Worm (Caenorhabditis elegans) whole organism, dauer: ENCODE data around the gene ZK637.12.

Experiments
- unc-62 ChIP-seq: sonication (generic microtip); optimal IDR thresholded peaks from 2 replicates; lab custom pipeline; 2017; ENCODE audit warnings: missing biosample characterization, missing genetic modification reagents, missing genetic modification characterization

ZK637.12 gene

ce11 chrIII:8923937-8924336 is at the start of gene ZK637.12:
TSS of gene ZK637.12 (plus strand) at chrIII:8924237.
- no peak for TF ChIP-seq unc-62 (GFP tag; lab: Kevin White, UChicago)

- TF ChIP-seq unc-62 (GFP tag; lab: Kevin White, UChicago), result no peak
Observed at ce11 chrIII:8877002-8877401, 47.0 kb upstream of the ZK637.12 start, which contains the start of gene K01F9.2. TSS of gene K01F9.2 (minus strand) at chrIII:8877128.

ce11 chrIII:8878960-8879359 is 45.1 kb upstream of the ZK637.12 start:
- TF ChIP-seq unc-62 (GFP tag; lab: Kevin White, UChicago), result no peak

ce11 chrIII:8882333-8882732 is 41.7 kb upstream of the ZK637.12 start:
- no peak for TF ChIP-seq unc-62 (GFP tag; lab: Kevin White, UChicago)

- no peak for TF ChIP-seq unc-62 (GFP tag; lab: Kevin White, UChicago)
Observed at ce11 chrIII:8885150-8885549, 38.9 kb upstream of the ZK637.12 start, which contains the start of gene svop-1. TSS of gene svop-1 (minus strand) at chrIII:8885488.

- no peak for TF ChIP-seq unc-62 (GFP tag; lab: Kevin White, UChicago)
Observed at ce11 chrIII:8886309-8886708, 37.7 kb upstream of the ZK637.12 start.

ce11 chrIII:8887184-8887801 is 36.7 kb upstream of the ZK637.12 start, which contains the start of gene famh-136:
TSS of gene famh-136 (plus strand) at chrIII:8887751.
- TF ChIP-seq unc-62 (GFP tag; lab: Kevin White, UChicago), result no peak

- TF ChIP-seq unc-62 (GFP tag; lab: Kevin White, UChicago), result no peak
Observed at ce11 chrIII:8888956-8889355, 35.1 kb upstream of the ZK637.12 start, which contains the start of gene ZK637.14. TSS of gene ZK637.14 (minus strand) at chrIII:8889156.

- no peak for TF ChIP-seq unc-62 (GFP tag; lab: Kevin White, UChicago)
Observed at ce11 chrIII:8889931-8890330, 34.1 kb upstream of the ZK637.12 start, which contains the start of gene lnkn-1. TSS of gene lnkn-1 (plus strand) at chrIII:8890231.

ce11 chrIII:8893464-8893863 is 30.6 kb upstream of the ZK637.12 start, which contains the start of gene ZK637.4:
TSS of gene ZK637.4 (plus strand) at chrIII:8893764.
- no peak for TF ChIP-seq unc-62 (GFP tag; lab: Kevin White, UChicago)

- TF ChIP-seq unc-62 (GFP tag; lab: Kevin White, UChicago), result no peak
Observed at ce11 chrIII:8894782-8895181, 29.3 kb upstream of the ZK637.12 start, which contains the start of gene asna-1. TSS of gene asna-1 (plus strand) at chrIII:8895082.

- TF ChIP-seq unc-62 (GFP tag; lab: Kevin White, UChicago), result no peak
Observed at ce11 chrIII:8899767-8900166, 24.3 kb upstream of the ZK637.12 start.

- TF ChIP-seq unc-62 (GFP tag; lab: Kevin White, UChicago), result no peak
Observed at ce11 chrIII:8903263-8903662, 20.8 kb upstream of the ZK637.12 start.

- no peak for TF ChIP-seq unc-62 (GFP tag; lab: Kevin White, UChicago)
Observed at ce11 chrIII:8904044-8904443, 20.0 kb upstream of the ZK637.12 start, which contains the start of gene lin-9. TSS of gene lin-9 (minus strand) at chrIII:8904131.

ce11 chrIII:8904914-8905665 is 18.9 kb upstream of the ZK637.12 start, which contains the start of gene unc-32:
TSS of gene unc-32 (plus strand) at chrIII:8905615.
- no peak for TF ChIP-seq unc-62 (GFP tag; lab: Kevin White, UChicago)

ce11 chrIII:8910139-8910538 is 13.9 kb upstream of the ZK637.12 start:
- TF ChIP-seq unc-62 (GFP tag; lab: Kevin White, UChicago), result no peak
